Fruit fly (Drosophila melanogaster): ENCODE results near the gene CG34300.

Gene CG34300

DNA sequence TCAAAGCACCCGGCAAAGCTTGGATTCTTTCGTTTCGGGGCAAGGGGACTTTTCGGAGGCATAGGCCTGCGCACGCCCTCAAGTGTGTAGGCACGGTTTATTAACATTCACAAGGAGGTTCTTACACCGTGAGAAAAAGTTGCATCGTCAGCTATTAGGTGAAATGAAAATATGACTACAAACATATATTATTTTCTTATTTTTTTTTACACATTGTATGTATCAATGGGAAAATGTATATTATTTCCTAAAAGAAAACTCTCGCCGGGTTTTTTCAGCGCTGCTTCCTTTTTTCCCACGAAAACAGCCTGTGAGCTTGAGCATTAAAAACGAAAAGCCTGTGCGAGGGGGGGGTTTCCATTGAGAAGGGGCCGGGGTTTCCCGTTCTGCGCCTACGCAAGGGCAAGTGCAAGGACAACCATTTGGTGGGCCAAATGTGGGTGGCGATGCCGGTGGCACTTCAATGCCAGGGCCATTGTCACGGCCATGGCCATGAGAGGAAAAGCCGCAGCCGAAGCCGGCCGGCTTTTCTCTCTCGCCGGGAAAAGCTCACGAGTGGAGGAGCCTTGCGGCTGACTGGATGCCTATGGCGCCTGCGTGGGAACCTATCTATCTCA lies 19.1 kb upstream of the CG34300 start:
- TF ChIP-seq CG8478 (optimal IDR thresholded peaks at IDR 0.05) = no peak
- no peak for TF ChIP-seq CTCF (optimal IDR thresholded peaks at IDR 0.05)

DNA sequence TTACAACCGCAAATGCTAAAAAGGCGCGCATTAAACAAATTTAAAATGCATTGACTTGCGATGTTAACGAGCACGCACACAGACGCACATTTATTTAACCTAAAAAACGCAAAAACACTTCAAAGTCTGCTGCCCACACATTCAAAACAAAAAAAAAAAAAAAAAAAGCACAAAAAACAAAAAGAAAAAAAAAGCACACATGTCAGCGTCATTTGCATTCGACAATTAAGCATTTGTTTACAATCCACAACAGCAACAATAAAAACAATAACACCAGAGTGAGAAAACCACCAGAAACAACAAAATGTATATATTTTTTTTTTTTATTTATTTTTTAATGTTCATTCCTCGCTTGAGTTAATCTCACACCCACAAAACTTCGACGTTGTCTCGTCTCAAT lies 7.9 kb upstream of the CG34300 start:
- no peak for TF ChIP-seq CTCF (optimal IDR thresholded peaks at IDR 0.05)
- no peak for TF ChIP-seq CG8478 (optimal IDR thresholded peaks at IDR 0.05)

DNA sequence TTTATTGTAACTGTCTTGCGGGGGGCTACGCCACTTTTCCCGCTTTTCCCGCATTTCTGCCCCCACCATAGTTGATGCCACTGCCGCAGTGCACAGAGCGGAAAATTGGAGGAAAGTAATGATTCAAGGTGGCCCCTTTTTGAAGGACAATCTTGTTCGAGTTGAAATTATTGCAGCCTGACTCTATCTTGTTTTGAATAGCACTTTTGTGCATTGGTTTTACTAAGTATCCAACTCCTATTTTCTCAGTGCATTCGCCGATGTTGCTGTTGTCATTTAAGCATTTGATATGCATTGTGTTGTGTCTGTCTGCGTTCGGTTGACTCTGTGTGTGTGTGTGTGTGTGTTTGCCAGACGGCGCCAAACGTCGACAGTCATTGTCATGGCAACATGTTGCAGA lies 6.1 kb upstream of the CG34300 start:
- TF ChIP-seq CTCF (optimal IDR thresholded peaks at IDR 0.05) (no peak), CG8478 (optimal IDR thresholded peaks at IDR 0.05) (no peak)

DNA sequence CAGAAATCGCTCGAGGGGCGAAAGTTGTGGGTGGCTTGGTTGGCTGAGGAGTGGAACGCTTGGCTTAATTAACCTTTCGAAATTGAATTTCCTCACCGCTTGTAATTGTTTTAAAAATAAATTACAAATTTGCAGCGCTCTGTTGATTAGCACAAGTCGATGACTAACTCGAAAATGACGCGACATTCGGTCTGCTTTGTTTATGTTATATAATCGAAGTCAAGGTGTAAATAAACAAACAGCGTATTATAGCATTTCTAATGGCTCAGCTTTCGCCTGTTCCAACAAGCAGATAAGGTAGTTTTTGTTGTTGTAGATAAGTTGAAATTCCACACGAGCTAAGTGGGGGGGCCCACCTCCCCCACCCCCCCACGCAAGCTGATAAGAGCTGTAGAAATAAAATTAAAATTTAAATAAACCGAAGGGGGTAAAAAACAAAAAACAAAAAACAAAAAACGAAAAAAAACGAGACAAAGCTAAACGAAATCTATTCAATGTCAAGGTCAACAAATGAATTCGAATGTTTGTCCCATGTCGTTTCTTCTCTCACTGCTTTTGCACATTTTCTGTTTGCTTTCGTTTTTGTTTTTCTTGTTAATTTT lies 1.5 kb upstream of the CG34300 start:
- no peak for TF ChIP-seq CTCF (optimal IDR thresholded peaks at IDR 0.05)
- TF ChIP-seq CG8478 (optimal IDR thresholded peaks at IDR 0.05) = no peak

DNA sequence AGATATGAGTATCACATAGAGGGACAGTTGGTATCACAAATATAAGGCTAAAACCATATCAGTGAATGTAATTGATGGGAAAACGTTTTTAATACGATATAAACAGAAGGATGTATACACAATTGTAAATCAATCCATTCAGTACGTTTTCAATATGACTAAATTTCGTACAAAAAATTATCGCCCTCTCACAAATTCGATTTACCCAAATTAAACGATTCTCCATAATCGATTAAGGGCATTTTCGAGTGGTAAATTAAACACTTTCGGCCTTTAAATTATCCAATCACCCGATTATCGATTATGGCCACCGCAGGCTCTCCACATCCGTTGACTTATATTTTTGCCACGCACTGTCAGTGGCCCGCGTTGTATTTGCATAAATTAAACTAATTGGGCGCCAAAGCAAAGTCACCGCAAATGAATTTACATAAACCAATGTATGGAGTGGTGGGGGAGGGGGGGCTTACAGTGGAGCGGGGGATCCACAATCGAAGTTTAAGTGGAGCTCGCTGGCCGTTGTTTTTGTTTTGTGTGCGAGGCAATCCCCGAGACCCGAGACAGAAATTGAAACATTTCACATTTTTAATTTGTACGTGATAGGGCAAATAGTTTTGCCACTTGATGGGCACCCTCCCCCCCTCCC lies 1.4 kb downstream of the CG34300 start:
- no peak for TF ChIP-seq CG8478 (optimal IDR thresholded peaks at IDR 0.05)
- no peak for TF ChIP-seq CTCF (optimal IDR thresholded peaks at IDR 0.05)

DNA sequence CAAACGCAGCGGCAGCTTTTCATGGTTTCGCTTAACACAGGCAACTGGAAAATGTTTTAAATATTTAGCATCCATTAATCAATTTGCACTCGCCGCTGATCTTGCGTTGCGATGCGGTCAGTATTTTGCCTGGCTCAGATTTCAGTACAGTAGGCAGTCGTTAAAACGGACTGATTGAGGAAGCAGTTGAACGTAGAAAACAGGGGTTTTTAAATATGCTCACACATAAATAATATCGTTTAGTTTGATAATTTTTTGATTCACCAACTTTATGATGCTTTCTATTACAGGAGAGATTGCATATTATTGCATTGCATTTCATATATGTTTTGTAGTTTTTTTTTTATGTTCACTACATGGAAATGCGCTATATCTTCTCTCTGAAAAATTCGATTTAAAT lies 3.1 kb downstream of the CG34300 start:
- TF ChIP-seq CTCF (optimal IDR thresholded peaks at IDR 0.05) = no peak
- no peak for TF ChIP-seq CG8478 (optimal IDR thresholded peaks at IDR 0.05)

DNA sequence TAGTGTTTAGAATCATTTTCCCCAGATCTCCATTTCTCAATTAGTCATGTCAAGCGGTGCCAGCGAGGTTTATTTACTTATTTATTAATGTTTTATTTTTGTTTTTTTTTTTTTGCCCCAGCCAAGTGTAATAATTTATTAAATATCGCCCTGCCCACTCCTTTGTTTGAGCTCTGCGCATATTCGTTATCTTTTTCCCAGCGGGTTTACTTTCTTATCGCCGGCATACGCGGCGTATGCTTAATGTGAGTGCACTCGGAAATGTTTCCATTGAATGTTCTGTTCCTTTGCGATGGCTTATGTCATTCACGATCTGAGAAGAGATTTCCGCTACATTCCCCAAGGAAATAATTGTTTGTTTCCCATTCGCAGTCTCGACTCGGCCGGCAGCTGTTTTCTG lies 8.8 kb downstream of the CG34300 start:
- no peak for TF ChIP-seq CTCF (optimal IDR thresholded peaks at IDR 0.05)
- TF ChIP-seq CG8478 (optimal IDR thresholded peaks at IDR 0.05) = no peak

DNA sequence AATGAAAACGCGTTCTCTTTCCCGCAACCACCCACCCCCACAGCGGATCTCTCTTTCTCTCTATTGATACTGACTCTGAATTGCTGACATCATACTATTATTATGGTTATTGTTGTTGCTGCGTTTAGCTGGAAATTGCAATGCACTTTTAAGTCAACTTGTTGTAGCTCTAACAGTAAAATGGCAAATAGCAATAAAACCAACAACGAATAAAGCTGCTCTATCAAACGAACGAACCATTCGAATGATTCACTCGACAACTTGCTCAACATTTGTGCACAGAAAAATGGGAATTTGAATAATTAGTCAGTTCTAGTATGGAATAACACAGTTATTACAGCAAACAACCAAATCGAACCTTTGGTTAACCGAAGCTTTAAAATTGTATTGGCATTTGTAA lies 9.6 kb downstream of the CG34300 start:
- TF ChIP-seq CG8478 (optimal IDR thresholded peaks at IDR 0.05) (no peak), CTCF (optimal IDR thresholded peaks at IDR 0.05) (no peak)

DNA sequence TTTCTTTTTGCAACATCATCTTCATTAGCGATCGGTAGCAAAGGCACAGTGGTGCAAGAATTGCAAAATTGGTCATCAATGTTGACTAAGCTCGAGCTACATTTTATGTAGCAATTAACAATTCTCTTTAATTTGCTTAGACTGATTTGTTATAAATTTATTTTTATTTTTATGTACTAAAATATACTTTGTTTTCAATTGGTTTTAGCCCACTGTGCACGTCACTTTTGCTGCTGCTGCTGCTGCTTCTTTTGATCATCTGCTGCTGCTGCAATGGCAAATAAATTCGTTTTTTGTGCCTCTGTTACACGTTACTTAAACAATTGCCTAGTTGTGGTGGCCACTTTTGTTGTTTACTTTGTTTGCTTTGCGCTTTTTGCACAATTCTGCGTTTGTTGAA lies 10.4 kb downstream of the CG34300 start:
- no peak for TF ChIP-seq CTCF (optimal IDR thresholded peaks at IDR 0.05)
- TF ChIP-seq CG8478 (optimal IDR thresholded peaks at IDR 0.05) = no peak

DNA sequence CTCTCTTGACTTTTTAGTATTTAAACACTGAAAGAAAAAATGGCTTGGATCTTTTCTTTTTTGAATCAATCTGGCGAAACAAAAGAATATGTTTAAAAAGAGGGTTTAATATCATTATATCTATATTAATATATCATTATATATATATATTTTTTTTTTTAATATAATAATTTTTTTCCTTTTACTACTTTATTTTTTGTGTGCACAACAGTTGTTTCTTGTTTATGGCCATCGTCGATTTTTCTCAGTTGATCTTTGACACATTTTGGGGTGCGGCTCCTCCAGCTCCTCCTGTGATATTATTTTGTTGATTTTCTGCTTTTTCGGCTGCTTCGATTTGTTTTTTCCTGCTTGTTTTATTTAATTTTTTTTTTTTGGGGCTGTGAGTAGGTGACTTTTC lies 11.4 kb downstream of the CG34300 start:
- no peak for TF ChIP-seq CG8478 (optimal IDR thresholded peaks at IDR 0.05)
- TF ChIP-seq CTCF (optimal IDR thresholded peaks at IDR 0.05) = no peak

DNA sequence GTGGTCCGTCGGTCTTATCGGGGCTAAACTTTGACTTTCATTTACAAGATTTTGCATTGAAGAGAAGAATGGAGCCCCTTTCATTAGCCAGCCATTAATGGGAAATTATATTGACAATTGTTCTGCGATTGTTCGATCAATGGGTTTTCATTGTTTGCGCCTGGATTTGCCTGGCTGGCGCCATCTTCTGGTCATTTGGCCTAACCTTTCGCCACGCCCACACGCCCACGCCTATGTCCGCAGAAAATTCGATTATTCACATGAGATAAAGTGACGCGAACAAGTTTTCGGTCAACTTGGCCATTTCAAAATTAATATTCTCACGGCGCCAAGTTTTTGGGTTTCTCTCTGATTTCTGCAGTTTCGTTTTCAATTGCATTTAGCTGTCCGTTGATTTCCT lies 11.8 kb downstream of the CG34300 start:
- no peak for TF ChIP-seq CG8478 (optimal IDR thresholded peaks at IDR 0.05)
- TF ChIP-seq CTCF (optimal IDR thresholded peaks at IDR 0.05) = peak; percentile 59 to 65

DNA sequence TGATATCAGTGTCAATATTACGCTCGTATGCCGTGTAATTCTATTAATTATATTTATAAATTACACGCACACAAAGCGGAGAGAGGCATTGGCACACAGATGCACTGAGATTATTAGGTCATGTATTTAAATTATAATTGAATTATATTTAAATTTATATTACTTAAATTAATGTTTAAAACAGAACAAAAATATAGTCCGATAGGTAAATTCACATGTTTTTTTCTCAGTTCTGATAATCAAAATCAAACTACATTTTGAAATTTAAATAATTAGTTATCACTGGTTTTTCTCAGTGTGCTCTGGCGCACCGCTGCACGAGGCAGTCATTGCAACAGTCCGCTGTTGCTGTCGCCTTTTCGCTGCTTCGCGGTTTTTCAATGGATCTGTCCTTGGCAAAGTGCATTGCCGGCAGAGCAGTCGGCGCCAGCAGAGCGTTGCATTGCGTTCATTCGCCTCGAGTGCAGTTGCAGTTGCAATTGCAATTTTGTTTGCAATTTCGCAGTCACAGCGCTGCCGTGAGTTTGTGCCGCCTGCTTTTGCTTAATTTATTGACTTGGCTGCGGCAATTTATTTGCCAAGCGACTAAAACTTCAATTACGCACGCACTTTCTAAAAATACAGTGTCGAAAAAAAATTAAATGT lies 12.8 kb downstream of the CG34300 start:
- TF ChIP-seq CTCF (optimal IDR thresholded peaks at IDR 0.05) (no peak), CG8478 (optimal IDR thresholded peaks at IDR 0.05) (no peak)

DNA sequence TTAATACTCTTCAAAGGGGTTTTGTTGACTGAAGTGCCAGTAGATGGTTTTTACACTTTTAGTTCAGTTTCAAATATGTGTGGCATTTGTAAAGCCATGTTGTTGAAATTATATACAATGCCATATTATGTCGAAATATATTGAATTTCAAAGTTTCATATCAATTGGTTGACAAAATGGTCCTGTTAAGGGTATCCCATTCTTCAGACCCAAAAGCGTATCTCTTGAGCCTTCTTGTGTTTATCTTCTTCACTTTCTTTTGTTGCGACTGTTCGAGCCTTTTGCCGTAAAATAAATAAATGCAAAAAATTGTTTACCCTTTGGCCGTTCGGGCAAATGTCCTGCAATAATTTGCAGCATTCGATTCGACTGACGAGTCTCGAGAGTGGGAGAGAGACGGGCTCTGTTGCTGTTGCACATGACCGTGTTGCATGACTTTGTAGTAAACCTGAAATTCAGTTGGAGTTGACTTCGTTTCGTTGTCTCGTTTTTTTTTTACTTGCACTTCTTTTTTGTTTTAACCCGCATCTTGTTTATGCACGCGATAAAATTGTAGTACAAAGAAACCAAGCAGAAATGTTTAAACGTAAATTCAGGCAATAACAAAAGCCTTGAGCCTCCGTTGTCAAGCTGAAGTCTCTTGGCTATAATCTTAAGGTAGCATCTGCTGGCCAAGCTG lies 17.2 kb downstream of the CG34300 start:
- TF ChIP-seq CG8478 (optimal IDR thresholded peaks at IDR 0.05) (no peak), CTCF (optimal IDR thresholded peaks at IDR 0.05) (no peak)

DNA sequence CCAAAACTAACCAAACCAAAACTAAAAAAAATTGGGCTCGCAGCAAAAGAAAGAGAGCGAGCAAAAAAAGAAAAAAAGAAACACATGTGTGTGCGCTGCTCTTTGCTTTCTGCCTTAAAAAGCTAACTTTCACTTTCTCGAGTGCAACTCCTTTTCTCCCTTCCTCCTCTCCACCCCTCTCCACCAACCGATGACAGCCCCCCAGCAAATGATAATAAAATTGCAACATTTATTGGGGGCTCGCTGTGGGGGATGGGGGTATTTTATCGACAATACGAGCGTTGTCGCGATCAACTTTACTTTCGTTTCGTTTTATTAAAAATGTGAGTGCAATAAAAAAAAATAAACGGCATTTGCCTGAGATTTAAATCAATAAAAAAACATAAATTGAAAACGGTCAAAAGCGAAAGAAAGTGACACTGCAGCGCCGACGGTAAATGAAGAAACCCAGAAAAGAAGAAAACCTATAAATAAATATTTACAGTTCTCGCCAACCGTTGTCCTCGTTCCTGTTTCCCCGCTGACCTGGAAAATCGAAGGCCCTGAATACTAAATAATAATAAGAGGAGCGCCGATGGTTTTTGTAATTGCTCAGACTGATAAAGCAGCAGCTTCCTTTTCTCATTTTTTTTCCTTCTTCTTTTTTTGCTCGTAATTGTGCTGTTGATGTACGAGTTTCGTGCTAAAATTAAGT lies 17.9 kb downstream of the CG34300 start:
- no peak for TF ChIP-seq CTCF (optimal IDR thresholded peaks at IDR 0.05)
- no peak for TF ChIP-seq CG8478 (optimal IDR thresholded peaks at IDR 0.05)

DNA sequence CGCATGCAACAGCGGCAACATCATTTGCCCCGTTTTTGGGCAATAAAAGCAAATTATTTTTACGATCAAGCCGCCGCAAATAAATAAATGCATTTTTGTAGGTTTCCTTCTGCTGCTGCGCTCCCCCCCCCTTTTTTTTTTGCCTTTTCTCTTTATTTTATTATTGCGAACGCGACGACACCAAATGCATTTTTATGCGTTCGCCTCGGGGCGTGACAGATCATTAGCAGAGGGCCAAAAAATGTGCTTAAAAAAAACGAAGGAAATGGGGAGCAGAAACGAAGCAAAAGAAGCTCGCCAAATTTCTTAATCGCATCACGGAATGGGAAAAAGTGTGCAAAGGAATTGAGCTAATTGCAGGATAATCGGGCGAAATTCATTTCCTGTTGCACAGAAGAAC lies 19.1 kb downstream of the CG34300 start:
- TF ChIP-seq CTCF (optimal IDR thresholded peaks at IDR 0.05) (no peak), CG8478 (optimal IDR thresholded peaks at IDR 0.05) (no peak)

Measured in S2 (cell line).